Fruit fly (Drosophila melanogaster): Measurements from ENCODE around the gene LManVI.
A peak's percentile ranks its signal among the peaks of the same experiment; 100 is the strongest.

The LManVI gene

DNA sequence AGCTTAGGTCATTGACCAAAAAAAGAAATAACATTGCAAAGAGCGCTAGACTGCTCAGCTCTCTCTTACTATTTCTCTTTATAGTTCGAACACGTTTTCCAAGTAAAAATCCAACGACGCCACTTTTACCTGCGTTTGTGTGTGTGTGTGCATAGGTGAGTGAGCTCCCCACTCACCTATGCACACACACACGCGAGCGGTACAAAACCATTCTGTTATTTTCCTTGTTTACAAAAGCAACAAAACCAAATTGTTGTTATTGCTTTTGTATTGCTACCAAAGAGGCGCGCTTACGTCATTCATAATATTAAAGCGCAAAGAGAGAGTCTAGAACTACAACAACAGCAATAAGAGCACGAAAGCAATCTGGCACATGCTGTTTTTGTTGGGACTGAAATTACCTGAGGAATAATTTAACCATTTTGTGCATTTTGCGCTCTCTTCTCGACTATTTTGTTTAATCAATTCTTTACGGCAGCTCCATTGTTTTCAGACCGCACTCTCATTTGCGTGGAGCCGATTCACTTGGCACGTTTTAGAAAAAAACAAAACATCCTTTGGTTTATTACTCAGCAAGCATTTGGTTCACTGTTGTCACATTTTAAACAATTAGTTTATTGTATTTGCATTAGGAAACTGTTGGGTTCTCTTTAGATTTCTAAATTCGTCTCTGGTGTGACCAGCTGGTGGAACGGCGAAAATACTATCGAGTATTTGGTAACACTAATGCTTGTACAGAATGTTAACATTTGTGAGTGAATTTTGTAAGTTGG lies 40.9 kb downstream of the LManVI start, which contains the start of gene raw (continued):
- TF ChIP-seq Scr (GFP tag; IDR thresholded peaks at IDR 0.05; ENCODE audit: partially characterized antibody) (no peak), ap (GFP tag; IDR thresholded peaks at IDR 0.05) (no peak), CG2116 (GFP tag; optimal IDR thresholded peaks at IDR 0.05) (no peak), ATbp (GFP tag; optimal IDR thresholded peaks at IDR 0.05) (peak; percentile 24), fu2 (GFP tag; optimal IDR thresholded peaks at IDR 0.05) (no peak), ase (GFP tag; IDR thresholded peaks at IDR 0.05) (no peak), run (tag; optimal IDR thresholded peaks at IDR 0.05) (no peak), tin (GFP tag; optimal IDR thresholded peaks at IDR 0.05) (no peak), Camta (GFP tag; optimal IDR thresholded peaks at IDR 0.05) (no peak), CG33557 (GFP tag; optimal IDR thresholded peaks at IDR 0.05) (peak; percentile 9), Nf-YB (GFP tag; optimal IDR thresholded peaks at IDR 0.05) (no peak), Dip3 (GFP tag; optimal IDR thresholded peaks at IDR 0.05) (no peak), CG11398 (GFP tag; optimal IDR thresholded peaks at IDR 0.05) (no peak), CG13775 (GFP tag; optimal IDR thresholded peaks at IDR 0.05) (no peak), Rfx (GFP tag; IDR thresholded peaks at IDR 0.05) (no peak), chinmo (GFP tag; IDR thresholded peaks at IDR 0.05; ENCODE audit: partially characterized antibody) (peak; percentile 96), D19A (tag; optimal IDR thresholded peaks at IDR 0.05) (no peak), bcd (GFP tag; optimal IDR thresholded peaks at IDR 0.05) (no peak), seq (GFP tag; IDR thresholded peaks at IDR 0.05) (no peak), CG12744 (GFP tag; optimal IDR thresholded peaks at IDR 0.05) (no peak), CG13894 (tag; optimal IDR thresholded peaks at IDR 0.05) (peak; percentile 46), CG18476 (GFP tag; optimal IDR thresholded peaks at IDR 0.05) (no peak), nerfin-2 (GFP tag; IDR thresholded peaks at IDR 0.05; ENCODE audit: partially characterized antibody) (no peak), pzg (GFP tag; optimal IDR thresholded peaks at IDR 0.05) (no peak), Opbp (GFP tag; IDR thresholded peaks at IDR 0.05; ENCODE audit: partially characterized antibody) (no peak), HLHmδ (GFP tag; optimal IDR thresholded peaks at IDR 0.05) (no peak), CG7786 (GFP tag; optimal IDR thresholded peaks at IDR 0.05) (no peak), inv (GFP tag; IDR thresholded peaks at IDR 0.05; ENCODE audit: partially characterized antibody) (no peak), CG14050 (GFP tag; IDR thresholded peaks at IDR 0.05) (no peak), eyg (GFP tag; optimal IDR thresholded peaks at IDR 0.05) (no peak), CG9876 (GFP tag; optimal IDR thresholded peaks at IDR 0.05) (no peak), pum (GFP tag; optimal IDR thresholded peaks at IDR 0.05) (no peak), kay (GFP tag; optimal IDR thresholded peaks at IDR 0.05) (no peak), CG15601 (tag; optimal IDR thresholded peaks at IDR 0.05) (no peak), B-H1 (GFP tag; IDR thresholded peaks at IDR 0.05) (no peak), CG34376 (GFP tag; optimal IDR thresholded peaks at IDR 0.05) (peak; percentile 70), Ptx1 (GFP tag; IDR thresholded peaks at IDR 0.05) (no peak), repo (GFP tag; optimal IDR thresholded peaks at IDR 0.05) (no peak), CG34422 (GFP tag; IDR thresholded peaks at IDR 0.05) (no peak; the same call in 2 of the 3 replicates), Blimp-1 (GFP tag; optimal IDR thresholded peaks at IDR 0.05) (peak; percentile 20), gt (GFP tag; IDR thresholded peaks at IDR 0.05) (no peak), chn (GFP tag; optimal IDR thresholded peaks at IDR 0.05) (no peak), cato (GFP tag; optimal IDR thresholded peaks at IDR 0.05; ENCODE audit: borderline replicate concordance) (no peak), CG9215 (GFP tag; IDR thresholded peaks at IDR 0.05) (no peak), jumu (GFP tag; optimal IDR thresholded peaks at IDR 0.05) (no peak), ssp (GFP tag; IDR thresholded peaks at IDR 0.05) (no peak), da (GFP tag; optimal IDR thresholded peaks at IDR 0.05) (no peak), nmo (GFP tag; optimal IDR thresholded peaks at IDR 0.05) (no peak), sima (GFP tag; optimal IDR thresholded peaks at IDR 0.05) (no peak), CG12104 (GFP tag; optimal IDR thresholded peaks at IDR 0.05) (no peak)

All from whole organism, embryonic.